Worm (Caenorhabditis elegans) whole organism, L3 larva: ENCODE measurements around the gene D2096.12.

ENCODE experiments used
- pqm-1 ChIP-seq: fragments of 150-350 bp; optimal IDR thresholded peaks from 2 replicates; lab custom pipeline; 2017; ENCODE audit warnings: missing biosample characterization, missing genetic modification characterization, inconsistent platforms
- ztf-11 ChIP-seq: fragments of 150-350 bp; optimal IDR thresholded peaks from 2 replicates; lab custom pipeline; 2014; ENCODE audit warnings: missing biosample characterization, missing genetic modification characterization

DNA sequence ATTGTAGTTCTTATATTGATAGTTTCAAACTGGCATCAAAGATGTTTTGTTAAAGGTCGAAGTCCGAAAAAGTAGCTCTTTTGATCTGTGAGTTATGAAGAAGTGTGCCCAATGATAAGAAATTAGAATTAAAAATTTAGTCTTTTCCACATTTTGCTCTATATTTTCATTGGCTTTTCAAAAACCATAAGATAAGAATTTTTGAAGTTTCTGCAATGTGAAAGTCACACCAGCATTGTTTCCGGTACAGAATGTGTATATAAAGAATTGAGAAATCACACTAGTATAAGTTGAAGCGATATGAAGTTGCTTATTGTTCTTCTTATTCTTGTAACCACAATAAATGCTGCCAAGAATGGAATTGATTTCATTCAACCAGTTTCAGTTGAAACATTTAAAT, 30.7 kb upstream of the D2096.12 start, which contains the start of gene lys-10:
- no peak for TF ChIP-seq ztf-11 (tag; lab: Kevin White, UChicago)
- no peak for TF ChIP-seq pqm-1 (tag; lab: Kevin White, UChicago)
